Worm (Caenorhabditis elegans): ENCODE results near the gene gmps-1.

gmps-1 gene

ce11 chrII:10868670-10869246 is at the start of gene gmps-1, which contains the start of gene cap-2:
Gene gmps-1, minus strand, starts transcription at chrII:10868720.
Gene cap-2, plus strand, starts transcription at chrII:10869196.
- TF ChIP-seq F23B12.7 (tag; optimal IDR thresholded peaks at IDR 0.05; ENCODE audit: insufficient read depth) = peak; percentile 67
- TF ChIP-seq F57A8.1 (GFP tag; optimal IDR thresholded peaks at IDR 0.05) = no peak
- TF ChIP-seq snpc-1.3 (tag; optimal IDR thresholded peaks at IDR 0.05; ENCODE audit: insufficient read depth) = peak; percentile 75
- TF ChIP-seq C06A6.2 (GFP tag; conservative IDR thresholded peaks at IDR 0.05) = peak; percentile 93
- peak; percentile 52 for TF ChIP-seq unc-130 (GFP tag; optimal IDR thresholded peaks at IDR 0.05)
- peak; percentile 97 for TF ChIP-seq pbrm-1 (GFP tag; IDR thresholded peaks at IDR 0.05)
- peak; percentile 97 for TF ChIP-seq dox-1 (GFP tag; IDR thresholded peaks at IDR 0.05)
- peak; percentile 89 for TF ChIP-seq K12H6.12 (tag; optimal IDR thresholded peaks at IDR 0.05)
- peak; percentile 49 for TF ChIP-seq snpc-4 (GFP tag; optimal IDR thresholded peaks at IDR 0.05)
- peak; percentile 2 to 87 (median 48) for TF ChIP-seq snpc-4 (tag; optimal IDR thresholded peaks at IDR 0.05)
- no peak for TF ChIP-seq sea-2 (GFP tag; IDR thresholded peaks at IDR 0.05)
- 0 out of 2 replicates have a peak, but pooled peaks have one; percentile 30 for TF ChIP-seq attf-6 (GFP tag; IDR thresholded peaks at IDR 0.05)
- TF ChIP-seq attf-3 (GFP tag; conservative IDR thresholded peaks at IDR 0.05) = peak; percentile 78
- no peak for TF ChIP-seq Y79H2A.3 (GFP tag; conservative IDR thresholded peaks at IDR 0.05)
- TF ChIP-seq B0336.3 (GFP tag; IDR thresholded peaks at IDR 0.05) = peak; percentile 95
- TF ChIP-seq Y53G8AR.9 (GFP tag; conservative IDR thresholded peaks at IDR 0.05) = peak; percentile 98
- peak; percentile 76; the same call in 1 of the 2 replicates for TF ChIP-seq egl-44 (GFP tag; IDR thresholded peaks at IDR 0.05)
- peak; percentile 45 for TF ChIP-seq ztf-3 (GFP tag; optimal IDR thresholded peaks at IDR 0.05)
- peak; percentile 93 for TF ChIP-seq madf-6 (GFP tag; IDR thresholded peaks at IDR 0.05)
- no peak for TF ChIP-seq lsy-27 (tag; optimal IDR thresholded peaks at IDR 0.05; ENCODE audit: borderline replicate concordance, insufficient read depth)
- no peak for TF ChIP-seq die-1 (tag; optimal IDR thresholded peaks at IDR 0.05)
- peak; percentile 53 for TF ChIP-seq him-1 (tag; optimal IDR thresholded peaks at IDR 0.05)
- peak; percentile 42 for TF ChIP-seq somi-1 (GFP tag; optimal IDR thresholded peaks at IDR 0.05)
- TF ChIP-seq snpc-3.4 (tag; optimal IDR thresholded peaks at IDR 0.05) = peak; percentile 80
- TF ChIP-seq lin-40 (tag; optimal IDR thresholded peaks at IDR 0.05) = peak; percentile 97
- TF ChIP-seq madf-10 (tag; optimal IDR thresholded peaks at IDR 0.05) = peak; percentile 79
- TF ChIP-seq rec-8 (tag; optimal IDR thresholded peaks at IDR 0.05) = peak in 1 of 2 experiments; percentile 59
- TF ChIP-seq ztf-28 (GFP tag; IDR thresholded peaks at IDR 0.05) = peak; percentile 82; the same call in 1 of the 2 replicates
- TF ChIP-seq nhr-27 (tag; optimal IDR thresholded peaks at IDR 0.05) = no peak
- TF ChIP-seq xnd-1 (tag; optimal IDR thresholded peaks at IDR 0.05) = peak; percentile 81
- TF ChIP-seq dpl-1 (GFP tag; optimal IDR thresholded peaks at IDR 0.05) = peak; percentile 56
- TF ChIP-seq hlh-26 (GFP tag; conservative IDR thresholded peaks at IDR 0.05) = no peak
- peak; percentile 98 for TF ChIP-seq lsl-1 (GFP tag; optimal IDR thresholded peaks at IDR 0.05)
- TF ChIP-seq let-526 (GFP tag; IDR thresholded peaks at IDR 0.05) = peak; percentile 92
- TF ChIP-seq bed-1 (GFP tag; IDR thresholded peaks at IDR 0.05) = no peak
- peak; percentile 100 for TF ChIP-seq F33H1.4 (GFP tag; IDR thresholded peaks at IDR 0.05)
- peak; percentile 95 for TF ChIP-seq tlf-1 (GFP tag; optimal IDR thresholded peaks at IDR 0.05)
- TF ChIP-seq F10E7.11 (tag; optimal IDR thresholded peaks at IDR 0.05) = peak; percentile 54
- peak; percentile 58 for TF ChIP-seq hrde-1 (tag; optimal IDR thresholded peaks at IDR 0.05; ENCODE audit: borderline replicate concordance)
- peak; percentile 92 for TF ChIP-seq atf-7 (tag; optimal IDR thresholded peaks at IDR 0.05)
- TF ChIP-seq B0019.2 (GFP tag; conservative IDR thresholded peaks at IDR 0.05) = peak; percentile 65
- TF ChIP-seq ceh-58 (GFP tag; IDR thresholded peaks at IDR 0.05) = no peak
- TF ChIP-seq B0035.1 (tag; optimal IDR thresholded peaks at IDR 0.05) = peak; percentile 54
- peak; percentile 98 for TF ChIP-seq nfyb-1 (GFP tag; IDR thresholded peaks at IDR 0.05)
- TF ChIP-seq ztf-22 (GFP tag; optimal IDR thresholded peaks at IDR 0.05) = no peak
- TF ChIP-seq F39B2.1 (GFP tag; IDR thresholded peaks at IDR 0.05) = peak; percentile 30; the same call in 1 of the 2 replicates
